Worm (Caenorhabditis elegans): Measurements from ENCODE around the gene eak-4.
"Not testable (repeated sequence)": the region's sequence is repeated elsewhere in the genome, so short reads cannot be mapped to it uniquely, and the experiment has no call there.

The eak-4 gene

DNA sequence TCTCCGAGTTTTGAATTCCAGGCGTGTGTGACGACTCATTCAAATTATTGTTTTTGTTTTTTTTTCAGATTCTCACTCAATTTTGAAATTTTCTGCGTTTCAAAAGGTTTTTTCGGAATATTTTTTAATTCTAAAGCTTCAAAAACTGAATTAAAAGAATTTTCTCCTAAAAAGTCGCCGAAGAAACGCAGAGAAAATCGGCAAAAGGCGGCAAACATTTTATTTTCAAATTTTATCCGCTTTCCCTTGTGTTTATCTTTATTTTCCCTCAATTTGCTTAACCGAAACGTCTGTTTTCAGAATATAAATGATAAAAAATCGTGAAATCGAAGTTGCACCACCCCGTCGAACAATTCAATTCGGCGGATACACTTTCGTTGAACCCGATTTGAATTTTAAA lies 34.8 kb downstream of the eak-4 start, which contains the start of gene him-6:
Gene him-6 (plus strand): TSS at position 301 of the 400 bp plus-strand sequence.
- TF ChIP-seq madf-8 (GFP tag; conservative IDR thresholded peaks at IDR 0.05) (no peak), ceh-100 (GFP tag; IDR thresholded peaks at IDR 0.05) (no peak), ceh-27 (GFP tag; optimal IDR thresholded peaks at IDR 0.05) (no peak), ceh-40 (GFP tag; IDR thresholded peaks at IDR 0.05) (no peak), attf-5 (GFP tag; optimal IDR thresholded peaks at IDR 0.05) (no peak), efl-1 (GFP tag; optimal IDR thresholded peaks at IDR 0.05) (no peak), cebp-1 (GFP tag; IDR thresholded peaks at IDR 0.05) (no peak), cebp-1 (tag; optimal IDR thresholded peaks at IDR 0.05) (no peak), cebp-2 (GFP tag; IDR thresholded peaks at IDR 0.05) (no peak), let-526 (GFP tag; IDR thresholded peaks at IDR 0.05) (no peak), Y53G8AR.9 (GFP tag; conservative IDR thresholded peaks at IDR 0.05) (no peak), pbrm-1 (GFP tag; IDR thresholded peaks at IDR 0.05) (no peak), repo-1 (tag; optimal IDR thresholded peaks at IDR 0.05) (no peak), F57A8.1 (GFP tag; optimal IDR thresholded peaks at IDR 0.05) (no peak), nfya-2 (GFP tag; IDR thresholded peaks at IDR 0.05) (no peak), ceh-79 (tag; optimal IDR thresholded peaks at IDR 0.05) (no peak), die-1 (tag; optimal IDR thresholded peaks at IDR 0.05) (no peak), C06A6.2 (GFP tag; conservative IDR thresholded peaks at IDR 0.05) (no peak), gei-17 (GFP tag; optimal IDR thresholded peaks at IDR 0.05) (no peak), egl-44 (GFP tag; IDR thresholded peaks at IDR 0.05) (no peak), ekl-4 (GFP tag; IDR thresholded peaks at IDR 0.05) (no peak)

DNA sequence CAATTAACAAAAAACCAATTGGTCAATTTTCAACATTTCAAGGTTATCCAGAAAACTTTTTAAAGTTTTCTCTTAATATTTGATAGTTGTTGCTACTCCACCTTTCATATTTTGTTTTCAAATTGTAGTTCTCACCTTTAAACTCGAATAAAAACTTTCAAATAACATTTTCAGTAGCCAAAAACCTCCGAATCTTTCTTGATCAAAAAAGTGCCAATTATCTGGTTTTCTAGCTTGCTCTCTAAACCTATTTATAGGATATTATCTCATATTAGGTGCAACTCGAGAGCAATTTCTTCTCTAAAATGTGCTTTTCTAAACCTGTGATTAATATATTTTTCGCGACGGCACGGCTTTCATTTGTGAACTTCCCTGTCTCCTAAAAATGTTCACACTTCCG lies 38.1 kb downstream of the eak-4 start, which contains the start of gene sru-26:
Gene sru-26 (plus strand): TSS at position 301 of the 400 bp plus-strand sequence.
- TF ChIP-seq Y53F4B.3 (GFP tag; IDR thresholded peaks at IDR 0.05), result no peak
- no peak for TF ChIP-seq B0261.1 (tag; optimal IDR thresholded peaks at IDR 0.05)
- no peak for TF ChIP-seq F23B12.7 (tag; optimal IDR thresholded peaks at IDR 0.05; ENCODE audit: insufficient read depth)
- TF ChIP-seq madf-6 (GFP tag; IDR thresholded peaks at IDR 0.05), result no peak
- TF ChIP-seq nfya-1 (tag; optimal IDR thresholded peaks at IDR 0.05; ENCODE audit: borderline replicate concordance, insufficient read depth), result no peak
- TF ChIP-seq F39B2.1 (GFP tag; IDR thresholded peaks at IDR 0.05), result no peak
- no peak for TF ChIP-seq attf-6 (GFP tag; IDR thresholded peaks at IDR 0.05)
- no peak for TF ChIP-seq lin-35 (GFP tag; optimal IDR thresholded peaks at IDR 0.05)
- no peak for TF ChIP-seq bed-1 (GFP tag; IDR thresholded peaks at IDR 0.05)

- not testable (repeated sequence) for TF ChIP-seq snpc-4 (GFP tag; optimal IDR thresholded peaks at IDR 0.05); snpc-4 (tag; optimal IDR thresholded peaks at IDR 0.05); ztf-18 (tag; optimal IDR thresholded peaks at IDR 0.05); F22D6.2 (tag; optimal IDR thresholded peaks at IDR 0.05)
Measured at ce11 chrIV:12484479-12484878, 40.8 kb downstream of the eak-4 start, which contains the start of gene T04A11.4. Gene T04A11.4 (minus strand): TSS chrIV:12484579.

- TF ChIP-seq Y95B8A.8 (GFP tag; IDR thresholded peaks at IDR 0.05); hrde-1 (tag; optimal IDR thresholded peaks at IDR 0.05; ENCODE audit: borderline replicate concordance); attf-5 (GFP tag; optimal IDR thresholded peaks at IDR 0.05): not testable (repeated sequence)
Measured at ce11 chrIV:12478711-12479110, 46.6 kb downstream of the eak-4 start, which contains the start of gene igdb-1. Gene igdb-1 (plus strand): TSS chrIV:12479011.

Data from whole organism, young adult.